Worm (Caenorhabditis elegans): ENCODE measurements around the gene F55G1.1.

Gene F55G1.1

ce11 chrIV:7507841-7508509 is 16.4 kb downstream of the F55G1.1 start, which contains the start of the genes vdac-1 and R05G6.5 (continued):
- TF ChIP-seq spr-1 (tag; optimal IDR thresholded peaks at IDR 0.05) (peak; percentile 16), nhr-6 (tag; optimal IDR thresholded peaks at IDR 0.05) (peak; percentile 89), ztf-11 (tag; optimal IDR thresholded peaks at IDR 0.05) (no peak), egl-43 (GFP tag; IDR thresholded peaks at IDR 0.05) (no peak), daf-8 (GFP tag; IDR thresholded peaks at IDR 0.05) (no peak), gei-8 (GFP tag; optimal IDR thresholded peaks at IDR 0.05) (no peak)

ce11 chrIV:7508850-7509249 is 17.3 kb downstream of the F55G1.1 start:
- no peak for TF ChIP-seq snpc-4 (tag; optimal IDR thresholded peaks at IDR 0.05)
- no peak for TF ChIP-seq spr-3 (GFP tag; optimal IDR thresholded peaks at IDR 0.05)
- no peak for TF ChIP-seq vab-7 (GFP tag; IDR thresholded peaks at IDR 0.05)
- TF ChIP-seq ces-1 (GFP tag; optimal IDR thresholded peaks at IDR 0.05), result no peak
- TF ChIP-seq spr-1 (tag; optimal IDR thresholded peaks at IDR 0.05), result no peak
- no peak for TF ChIP-seq ceh-62 (tag; optimal IDR thresholded peaks at IDR 0.05)
- TF ChIP-seq mep-1 (tag; optimal IDR thresholded peaks at IDR 0.05), result no peak
- TF ChIP-seq Y48G9A.11 (GFP tag; IDR thresholded peaks at IDR 0.05), result 0 out of 2 replicates have a peak, but pooled peaks have one; percentile 47
- peak in 1 of 2 experiments; percentile 91 for TF ChIP-seq lsy-2 (tag; optimal IDR thresholded peaks at IDR 0.05)
- TF ChIP-seq egl-43 (GFP tag; IDR thresholded peaks at IDR 0.05), result no peak
- TF ChIP-seq rbr-2 (tag; optimal IDR thresholded peaks at IDR 0.05), result no peak
- TF ChIP-seq egl-27 (tag; optimal IDR thresholded peaks at IDR 0.05), result no peak
- peak; percentile 9 for TF ChIP-seq F49E8.2 (tag; optimal IDR thresholded peaks at IDR 0.05; ENCODE audit: borderline replicate concordance)
- no peak for TF ChIP-seq daf-16 (GFP tag; optimal IDR thresholded peaks at IDR 0.05)
- TF ChIP-seq daf-16 (tag; optimal IDR thresholded peaks at IDR 0.05), result peak; percentile 16
- TF ChIP-seq dpl-1 (GFP tag; optimal IDR thresholded peaks at IDR 0.05), result peak; percentile 27
- TF ChIP-seq lin-15B (tag; optimal IDR thresholded peaks at IDR 0.05), result no peak
- TF ChIP-seq ZK546.5 (tag; optimal IDR thresholded peaks at IDR 0.05), result no peak
- no peak for TF ChIP-seq hlh-30 (tag; optimal IDR thresholded peaks at IDR 0.05; ENCODE audit: insufficient read depth)
- TF ChIP-seq nhr-6 (tag; optimal IDR thresholded peaks at IDR 0.05), result no peak
- no peak for TF ChIP-seq nhr-102 (tag; optimal IDR thresholded peaks at IDR 0.05)
- TF ChIP-seq lin-38 (GFP tag; IDR thresholded peaks at IDR 0.05), result 0 out of 2 replicates have a peak, but pooled peaks have one; percentile 18
- TF ChIP-seq hlh-11 (tag; optimal IDR thresholded peaks at IDR 0.05), result no peak
- TF ChIP-seq ctbp-1 (GFP tag; IDR thresholded peaks at IDR 0.05), result no peak
- TF ChIP-seq sdz-12 (GFP tag; optimal IDR thresholded peaks at IDR 0.05), result no peak
- no peak for TF ChIP-seq fos-1 (tag; optimal IDR thresholded peaks at IDR 0.05)
- peak; percentile 48 for TF ChIP-seq mes-2 (tag; optimal IDR thresholded peaks at IDR 0.05; ENCODE audit: poor library complexity, severe bottlenecking)
- no peak for TF ChIP-seq lin-29 (GFP tag; IDR thresholded peaks at IDR 0.05)
- TF ChIP-seq lin-39 (tag; optimal IDR thresholded peaks at IDR 0.05), result no peak
- peak in 1 of 2 experiments; percentile 38 for TF ChIP-seq unc-62 (GFP tag; optimal IDR thresholded peaks at IDR 0.05 in 1 of 2)
- TF ChIP-seq unc-62 (tag; optimal IDR thresholded peaks at IDR 0.05), result no peak
- no peak for TF ChIP-seq zag-1 (tag; optimal IDR thresholded peaks at IDR 0.05)
- no peak for TF ChIP-seq nhr-237 (tag; optimal IDR thresholded peaks at IDR 0.05)

ce11 chrIV:7510829-7511228 is 19.3 kb downstream of the F55G1.1 start:
- TF ChIP-seq mxl-2 (GFP tag; conservative IDR thresholded peaks at IDR 0.05), result no peak
- TF ChIP-seq dpl-1 (GFP tag; optimal IDR thresholded peaks at IDR 0.05), result peak; percentile 18
- no peak for TF ChIP-seq ceh-32 (tag; optimal IDR thresholded peaks at IDR 0.05; ENCODE audit: poor library complexity)
- TF ChIP-seq F10B5.3 (tag; optimal IDR thresholded peaks at IDR 0.05), result no peak
- TF ChIP-seq nhr-102 (tag; optimal IDR thresholded peaks at IDR 0.05), result no peak
- TF ChIP-seq lim-7 (GFP tag; IDR thresholded peaks at IDR 0.05), result no peak

Measured in whole organism, L4 larva.